Fruit fly (Drosophila melanogaster) whole organism, embryonic: Measurements from ENCODE around the gene CG7484.
A peak's percentile ranks its signal among the peaks of the same experiment; 100 is the strongest.

ENCODE experiments used
- Awh ChIP-seq: fragments of 200-800 bp; sonication (Bioruptor generic); IDR thresholded peaks from 2 replicates; pipeline ENCODE4, ENCODE4 v1.3.6; 2022; ENCODE audit warnings: missing biosample characterization, missing genetic modification characterization
- CG10209 ChIP-seq: fragments of 200-800 bp; sonication (Bioruptor generic); optimal IDR thresholded peaks from 3 replicates; lab custom pipeline; 2017; ENCODE audit warnings: missing biosample characterization, mild to moderate bottlenecking, missing genetic modification characterization, missing genetic modification reagents
- CG10267 ChIP-seq: fragments of 200-800 bp; sonication (Bioruptor generic); optimal IDR thresholded peaks from 2 replicates; lab custom pipeline; 2018; ENCODE audit warnings: missing biosample characterization, mild to moderate bottlenecking, missing genetic modification characterization, moderate library complexity
- CG11695 ChIP-seq: fragments of 200-800 bp; sonication (Bioruptor generic); IDR thresholded peaks from 3 replicates; pipeline ENCODE4 v1.3.6; 2022; ENCODE audit warnings: missing biosample characterization, missing genetic modification characterization
- CG12769 ChIP-seq: fragments of 200-800 bp; sonication (Bioruptor generic); optimal IDR thresholded peaks from 2 replicates; lab custom pipeline; 2019; ENCODE audit warnings: missing biosample characterization, mild to moderate bottlenecking, missing genetic modification characterization, moderate library complexity
- CG13894 ChIP-seq: fragments of 200-800 bp; sonication (Bioruptor generic); optimal IDR thresholded peaks from 3 replicates; lab custom pipeline; 2018; ENCODE audit warnings: missing biosample characterization, mild to moderate bottlenecking, missing genetic modification characterization, moderate library complexity
- CG15479 ChIP-seq: fragments of 200-800 bp; sonication (Bioruptor generic); optimal IDR thresholded peaks from 3 replicates; lab custom pipeline; 2019; ENCODE audit warnings: missing biosample characterization, mild to moderate bottlenecking, missing genetic modification characterization, moderate library complexity
- CG17612 ChIP-seq: fragments of 200-800 bp; sonication (Bioruptor generic); IDR thresholded peaks from 2 replicates; pipeline ENCODE4 v1.3.6; 2022; ENCODE audit warnings: missing biosample characterization, missing genetic modification characterization
- CG18619 ChIP-seq: fragments of 200-800 bp; sonication (Bioruptor generic); optimal IDR thresholded peaks from 3 replicates; lab custom pipeline; 2017; ENCODE audit warnings: missing biosample characterization, mild to moderate bottlenecking, missing genetic modification characterization
- CG2875 ChIP-seq: fragments of 200-800 bp; sonication (Bioruptor generic); optimal IDR thresholded peaks from 2 replicates; lab custom pipeline; 2017; ENCODE audit warnings: missing biosample characterization, mild to moderate bottlenecking, missing genetic modification characterization, missing genetic modification reagents
- CG32772 ChIP-seq: fragments of 200-800 bp; sonication (Bioruptor generic); IDR thresholded peaks from 2 replicates; pipeline ENCODE4 v1.3.6; 2022; ENCODE audit warnings: missing biosample characterization, missing genetic modification characterization
- CG4360 ChIP-seq: fragments of 200-800 bp; sonication (Bioruptor generic); IDR thresholded peaks from 2 replicates; pipeline ENCODE4 v1.3.6; 2022; ENCODE audit warnings: missing biosample characterization, missing genetic modification characterization
- CG5953 ChIP-seq: fragments of 200-800 bp; sonication (Bioruptor generic); IDR thresholded peaks from 2 replicates; pipeline ENCODE4 v1.3.6; 2022; ENCODE audit warnings: missing biosample characterization, missing genetic modification characterization
- CG6654 ChIP-seq: fragments of 200-800 bp; sonication (Bioruptor generic); optimal IDR thresholded peaks from 2 replicates; lab custom pipeline; 2017; ENCODE audit warnings: missing biosample characterization, mild to moderate bottlenecking, missing genetic modification characterization
- CG6854 ChIP-seq: fragments of 200-800 bp; sonication (Bioruptor generic); optimal IDR thresholded peaks from 3 replicates; lab custom pipeline; 2017; ENCODE audit warnings: missing biosample characterization, mild to moderate bottlenecking, missing genetic modification characterization
- CG7786 ChIP-seq: fragments of 200-800 bp; sonication (Bioruptor generic); optimal IDR thresholded peaks from 2 replicates; lab custom pipeline; 2016; ENCODE audit warnings: missing biosample characterization, missing genetic modification characterization
- CHES-1-like ChIP-seq: fragments of 200-800 bp; sonication (Bioruptor generic); optimal IDR thresholded peaks from 2 replicates; lab custom pipeline; 2016; ENCODE audit warnings: missing biosample characterization, missing genetic modification characterization
- Dek ChIP-seq: fragments of 200-800 bp; sonication (Bioruptor generic); optimal IDR thresholded peaks from 3 replicates; lab custom pipeline; 2019; ENCODE audit warnings: missing biosample characterization, mild to moderate bottlenecking, missing genetic modification characterization, moderate library complexity
- E2f2 ChIP-seq: fragments of 200-800 bp; sonication (Bioruptor generic); IDR thresholded peaks from 2 replicates; pipeline ENCODE4 v1.3.6; 2022; ENCODE audit warnings: missing biosample characterization, missing genetic modification characterization
- Elba2 ChIP-seq: fragments of 200-800 bp; sonication (Bioruptor generic); optimal IDR thresholded peaks from 3 replicates; lab custom pipeline; 2016; ENCODE audit warnings: missing biosample characterization, missing genetic modification characterization
- HLH4C ChIP-seq: fragments of 200-800 bp; sonication (Bioruptor generic); IDR thresholded peaks from 3 replicates; pipeline ENCODE4 v1.3.6; 2022; ENCODE audit warnings: missing biosample characterization, missing genetic modification characterization; ENCODE audit not compliant: partially characterized antibody
- HLHmδ ChIP-seq: fragments of 200-800 bp; sonication (Bioruptor generic); optimal IDR thresholded peaks from 2 replicates; lab custom pipeline; 2018; ENCODE audit warnings: missing biosample characterization, mild to moderate bottlenecking, missing genetic modification characterization, moderate library complexity
- Hr78 ChIP-seq, 2 experiments: fragments of 200-800 bp in 1 of 2; fragments of >200 bp in 1 of 2; sonication (Bioruptor generic) in 1 of 2; optimal IDR thresholded peaks; 2 replicates each; lab custom pipeline; 2017 to 2019; ENCODE audit warnings: missing biosample characterization in 2 of 2, missing genetic modification characterization in 2 of 2, mild to moderate bottlenecking in 1 of 2, moderate library complexity in 1 of 2
- Kr ChIP-seq: fragments of 200-800 bp; sonication (Bioruptor generic); optimal IDR thresholded peaks from 2 replicates; lab custom pipeline; 2017; ENCODE audit warnings: missing biosample characterization, mild to moderate bottlenecking, missing genetic modification characterization
- MESR4 ChIP-seq: fragments of 200-800 bp; sonication (Bioruptor generic); optimal IDR thresholded peaks from 2 replicates; lab custom pipeline; 2018; ENCODE audit warnings: missing biosample characterization, mild to moderate bottlenecking, missing genetic modification characterization, moderate library complexity
- Nf-YC ChIP-seq: fragments of 200-800 bp; optimal IDR thresholded peaks from 3 replicates; lab custom pipeline; 2019; ENCODE audit warnings: missing biosample characterization, mild to moderate bottlenecking, missing genetic modification characterization, moderate library complexity
- Scr ChIP-seq: fragments of 200-800 bp; sonication (Bioruptor generic); IDR thresholded peaks from 2 replicates; pipeline ENCODE4 v1.3.6; 2022; ENCODE audit warnings: missing biosample characterization, missing genetic modification characterization; ENCODE audit not compliant: partially characterized antibody
- TFAM ChIP-seq: fragments of 200-800 bp; sonication (Bioruptor generic); optimal IDR thresholded peaks from 2 replicates; lab custom pipeline; 2017; ENCODE audit warnings: missing biosample characterization, missing genetic modification characterization, inconsistent platforms
- Trl ChIP-seq, 3 experiments: fragments of >200 bp in 2 of 3; fragments of 200-800 bp in 1 of 3; sonication (Bioruptor generic) in 1 of 3; optimal IDR thresholded peaks; 2 replicates in 1 of 3; 3 replicates in 2 of 3; lab custom pipeline; 2016 to 2017; ENCODE audit warnings: missing biosample characterization in 1 of 3, missing genetic modification characterization in 1 of 3
- ac ChIP-seq: fragments of 200-800 bp; sonication (Bioruptor generic); optimal IDR thresholded peaks from 3 replicates; lab custom pipeline; 2017; ENCODE audit warnings: missing biosample characterization, mild to moderate bottlenecking, missing genetic modification characterization
- bowl ChIP-seq: fragments of 200-800 bp; sonication (Bioruptor generic); IDR thresholded peaks from 2 replicates; pipeline ENCODE4 v1.3.6; 2022; ENCODE audit warnings: missing biosample characterization, missing genetic modification characterization
- bsh ChIP-seq, 2 experiments: fragments of 200-800 bp; sonication (Bioruptor generic); optimal IDR thresholded peaks; 2 replicates each; lab custom pipeline; 2017 to 2018; ENCODE audit warnings: mild to moderate bottlenecking in 2 of 2, missing biosample characterization in 2 of 2, missing genetic modification characterization in 2 of 2, moderate library complexity in 1 of 2
- chinmo ChIP-seq: fragments of 200-800 bp; sonication (Bioruptor generic); IDR thresholded peaks from 4 replicates; pipeline ENCODE4 v1.3.6; 2022; ENCODE audit warnings: missing biosample characterization, missing genetic modification characterization; ENCODE audit not compliant: partially characterized antibody
- croc ChIP-seq: fragments of 200-800 bp; sonication (Bioruptor generic); conservative IDR thresholded peaks from 3 replicates; pipeline ENCODE4 v1.3.6; 2022; ENCODE audit warnings: missing biosample characterization, missing genetic modification characterization
- danr ChIP-seq: fragments of 200-800 bp; sonication (Bioruptor generic); IDR thresholded peaks from 2 replicates; pipeline ENCODE4 v1.3.6; 2022; ENCODE audit warnings: missing biosample characterization, missing genetic modification characterization
- eve ChIP-seq, 2 experiments: fragments of >200 bp; optimal IDR thresholded peaks; 2 replicates each; lab custom pipeline; 2017; ENCODE audit warnings: missing biosample characterization in 2 of 2, missing genetic modification characterization in 2 of 2
- fd102C ChIP-seq: fragments of 200-800 bp; sonication (Bioruptor generic); optimal IDR thresholded peaks from 2 replicates; lab custom pipeline; 2018; ENCODE audit warnings: missing biosample characterization, mild to moderate bottlenecking, missing genetic modification characterization, moderate library complexity
- gsb-n ChIP-seq: fragments of 200-800 bp; sonication (Bioruptor generic); optimal IDR thresholded peaks from 3 replicates; lab custom pipeline; 2018; ENCODE audit warnings: missing biosample characterization, mild to moderate bottlenecking, missing genetic modification characterization
- ind ChIP-seq: fragments of 200-800 bp; sonication (Bioruptor generic); optimal IDR thresholded peaks from 3 replicates; lab custom pipeline; 2016; ENCODE audit warnings: missing biosample characterization, missing genetic modification characterization
- maf-S ChIP-seq: fragments of 200-800 bp; sonication (Bioruptor generic); optimal IDR thresholded peaks from 2 replicates; lab custom pipeline; 2016; ENCODE audit warnings: missing biosample characterization, missing genetic modification characterization
- pnt ChIP-seq: fragments of 200-800 bp; sonication (Bioruptor generic); optimal IDR thresholded peaks from 3 replicates; lab custom pipeline; 2016; ENCODE audit warnings: missing biosample characterization, missing genetic modification characterization
- row ChIP-seq: fragments of 200-800 bp; sonication (Bioruptor generic); IDR thresholded peaks from 3 replicates; pipeline ENCODE4 v1.3.6; 2022; ENCODE audit warnings: missing biosample characterization, missing genetic modification characterization
- scrt ChIP-seq: fragments of 200-800 bp; sonication (Bioruptor generic); optimal IDR thresholded peaks from 2 replicates; lab custom pipeline; 2018; ENCODE audit warnings: missing biosample characterization, mild to moderate bottlenecking, missing genetic modification characterization, moderate library complexity
- sens ChIP-seq: fragments of 200-800 bp; sonication (Bioruptor generic); peaks from one replicate; lab custom pipeline; 2016; ENCODE audit warnings: missing biosample characterization, missing genetic modification characterization
- so ChIP-seq: fragments of 200-800 bp; sonication (Bioruptor generic); IDR thresholded peaks from 3 replicates; pipeline ENCODE4 v1.3.6; 2022; ENCODE audit warnings: missing biosample characterization, missing genetic modification characterization
- tup ChIP-seq: fragments of 200-800 bp; sonication (Bioruptor generic); optimal IDR thresholded peaks from 2 replicates; lab custom pipeline; 2016; ENCODE audit warnings: missing biosample characterization, mild to moderate bottlenecking, missing genetic modification characterization, moderate library complexity
- vvl ChIP-seq: fragments of 200-800 bp; sonication (Bioruptor generic); IDR thresholded peaks from 2 replicates; pipeline ENCODE4 v1.3.6; 2022; ENCODE audit warnings: missing biosample characterization, missing genetic modification characterization

Gene CG7484

dm6 chr3L:17653701-17654667 lies at the start of gene CG7484, which contains the start of the genes Krn and Ndfip (continued):
- TF ChIP-seq ac (GFP tag; lab: Kevin White, UChicago): peak; percentile 1
- TF ChIP-seq Dek (tag; lab: Kevin White, UChicago): peak; percentile 87
- peak; percentile 50 to 77 for TF ChIP-seq Trl (optimal IDR thresholded peaks at IDR 0.05; lab: Kevin White, UChicago)
- TF ChIP-seq Trl (GFP tag; optimal IDR thresholded peaks at IDR 0.05; lab: Kevin White, UChicago): peak; percentile 67
- peak; percentile 98 for TF ChIP-seq row
- TF ChIP-seq CG15479 (GFP tag; lab: Kevin White, UChicago): peak; percentile 82
- peak; percentile 85 for TF ChIP-seq CG32772 (GFP tag; lab: Robert Waterston, UW)
- TF ChIP-seq Awh (GFP tag; lab: Robert Waterston, UW): no peak
- TF ChIP-seq CG6854: peak; percentile 20
- no peak for TF ChIP-seq Kr (GFP tag; lab: Kevin White, UChicago)
- peak; percentile 43 for TF ChIP-seq Elba2 (GFP tag; lab: Kevin White, UChicago)
- TF ChIP-seq bowl (GFP tag; lab: Robert Waterston, UW): no peak
- TF ChIP-seq CG5953 (GFP tag; lab: Robert Waterston, UW): peak; percentile 20; the same call in 1 of the 2 replicates
- TF ChIP-seq CG4360 (GFP tag; lab: Robert Waterston, UW): no peak
- TF ChIP-seq CG12769 (tag; lab: Kevin White, UChicago): peak; percentile 72
- TF ChIP-seq E2f2: peak; percentile 62
- TF ChIP-seq CG7786 (GFP tag; lab: Kevin White, UChicago): peak; percentile 68
- TF ChIP-seq pnt (GFP tag; lab: Kevin White, UChicago): peak; percentile 80
- no peak for TF ChIP-seq HLHmδ (GFP tag; lab: Kevin White, UChicago)
- TF ChIP-seq CG10209 (GFP tag; lab: Kevin White, UChicago): peak; percentile 87
- peak; percentile 78 for TF ChIP-seq croc (GFP tag; lab: Robert Waterston, UW)
- TF ChIP-seq CG2875 (GFP tag; lab: Kevin White, UChicago): peak; percentile 9
- TF ChIP-seq CG10267 (tag; lab: Kevin White, UChicago): peak; percentile 88
- peak; percentile 69 for TF ChIP-seq danr (GFP tag; lab: Robert Waterston, UW)
- peak; percentile 86 for TF ChIP-seq MESR4 (GFP tag; lab: Kevin White, UChicago)
- peak; percentile 95 for TF ChIP-seq sens (GFP tag; lab: Kevin White, UChicago)
- peak; percentile 62 for TF ChIP-seq maf-S (GFP tag; lab: Kevin White, UChicago)
- TF ChIP-seq scrt: peak; percentile 39
- peak; percentile 86 for TF ChIP-seq Nf-YC (tag; lab: Kevin White, UChicago)
- peak; percentile 49 for TF ChIP-seq CG6654 (GFP tag; lab: Kevin White, UChicago)
- peak; percentile 98 for TF ChIP-seq Scr (GFP tag; lab: Robert Waterston, UW)
- TF ChIP-seq vvl (GFP tag; lab: Robert Waterston, UW): peak; percentile 86
- peak; percentile 90 for TF ChIP-seq ind (GFP tag; lab: Kevin White, UChicago)
- TF ChIP-seq HLH4C (GFP tag; lab: Robert Waterston, UW): peak; percentile 95
- 0 out of 2 replicates have a peak, but pooled peaks have one; percentile 62 for TF ChIP-seq CG17612
- TF ChIP-seq gsb-n (tag; lab: Kevin White, UChicago): peak; percentile 86
- peak; percentile 79 for TF ChIP-seq so
- TF ChIP-seq Hr78 (GFP tag; optimal IDR thresholded peaks at IDR 0.05; lab: Kevin White, UChicago): peak in 1 of 2 experiments; percentile 29
- TF ChIP-seq fd102C: no peak
- no peak for TF ChIP-seq TFAM (GFP tag; lab: Kevin White, UChicago)
- TF ChIP-seq CG18619 (GFP tag; lab: Kevin White, UChicago): peak; percentile 79
- peak; percentile 82; the same call in 2 of the 3 replicates for TF ChIP-seq CG11695 (GFP tag; lab: Robert Waterston, UW)
- peak in 1 of 2 experiments; percentile 84 for TF ChIP-seq bsh (GFP tag; optimal IDR thresholded peaks at IDR 0.05; lab: Kevin White, UChicago)
- TF ChIP-seq eve (GFP tag; optimal IDR thresholded peaks at IDR 0.05; lab: Kevin White, UChicago): peak in 1 of 2 experiments; percentile 39
- TF ChIP-seq CHES-1-like (GFP tag; lab: Kevin White, UChicago): peak; percentile 86
- TF ChIP-seq tup (GFP tag; lab: Kevin White, UChicago): peak; percentile 65
- TF ChIP-seq chinmo (GFP tag; lab: Robert Waterston, UW): peak; percentile 87; the same call in 3 of the 4 replicates
- TF ChIP-seq CG13894 (tag; lab: Kevin White, UChicago): peak; percentile 90
